Fruit fly (Drosophila melanogaster): ENCODE results near the gene att-ORFB.

The att-ORFB gene

dm6 chr3R:20549855-20550603, 4.2 kb downstream of the att-ORFB start:
- no peak for TF ChIP-seq pan (optimal IDR thresholded peaks at IDR 0.05)
- no peak for TF ChIP-seq Dll (optimal IDR thresholded peaks at IDR 0.05)

DNA sequence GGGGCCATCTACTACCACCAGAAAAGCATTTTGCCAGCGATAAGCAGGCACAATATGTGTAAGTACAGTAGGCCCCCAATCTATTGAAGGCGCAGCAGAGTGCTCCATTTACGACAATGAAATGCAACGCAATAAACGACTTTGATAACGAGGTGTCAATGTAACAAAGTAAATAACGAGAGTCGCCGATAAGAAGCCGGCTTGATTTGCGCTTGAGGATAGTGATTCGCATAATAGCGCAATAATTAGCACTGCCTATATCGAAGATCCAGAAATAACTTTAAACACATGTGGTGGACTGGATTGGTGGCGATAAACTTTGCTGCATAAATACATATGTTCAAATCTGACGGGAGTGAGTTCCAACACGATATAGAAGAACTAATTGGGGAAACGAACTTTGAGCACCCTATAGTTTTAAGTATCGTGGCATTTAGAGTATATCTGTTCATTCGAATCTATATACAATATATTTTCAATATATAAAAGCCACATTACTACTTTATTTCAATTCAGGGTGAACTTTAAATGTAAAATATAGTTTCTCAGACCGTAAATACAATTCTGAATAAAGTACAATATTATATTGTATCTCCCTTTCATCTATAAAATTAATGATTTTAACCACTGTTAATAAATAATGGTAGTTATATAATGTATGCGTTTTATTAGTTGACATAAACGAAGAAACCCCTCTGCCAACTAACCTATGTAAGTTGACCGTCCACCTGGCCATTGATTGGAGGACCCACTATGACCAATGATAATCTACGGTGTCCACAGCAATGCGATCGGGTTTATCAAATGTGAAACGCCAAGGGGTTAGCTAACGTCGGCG, 5.0 kb downstream of the att-ORFB start:
- TF ChIP-seq usp (GFP tag; optimal IDR thresholded peaks at IDR 0.05) (no peak), EcR (GFP tag; optimal IDR thresholded peaks at IDR 0.05) (no peak), psq (optimal IDR thresholded peaks at IDR 0.05) (no peak), pan (optimal IDR thresholded peaks at IDR 0.05) (no peak), CG8478 (optimal IDR thresholded peaks at IDR 0.05) (no peak), Dll (optimal IDR thresholded peaks at IDR 0.05) (no peak)

DNA sequence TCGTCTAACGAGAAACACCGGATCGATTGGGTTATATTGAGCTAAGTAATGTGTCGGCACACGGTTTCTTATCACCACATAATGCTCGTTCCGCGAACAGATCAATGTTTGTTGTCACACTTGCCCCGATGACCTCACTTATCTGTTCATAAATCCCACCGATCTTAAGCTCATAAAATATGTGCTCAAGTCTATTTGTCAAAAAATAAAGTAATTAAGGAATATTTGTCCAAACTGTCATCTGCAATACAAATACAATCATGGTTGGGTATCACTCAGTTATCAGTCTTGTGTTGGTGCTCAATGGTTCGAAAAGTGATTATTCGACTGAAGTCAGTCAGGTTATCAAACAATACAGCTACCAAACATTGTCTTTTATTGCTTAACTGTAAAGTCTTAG, 5.9 kb downstream of the att-ORFB start:
- no peak for TF ChIP-seq EcR (GFP tag; optimal IDR thresholded peaks at IDR 0.05)
- TF ChIP-seq pan (optimal IDR thresholded peaks at IDR 0.05): no peak
- TF ChIP-seq psq (optimal IDR thresholded peaks at IDR 0.05): no peak

DNA sequence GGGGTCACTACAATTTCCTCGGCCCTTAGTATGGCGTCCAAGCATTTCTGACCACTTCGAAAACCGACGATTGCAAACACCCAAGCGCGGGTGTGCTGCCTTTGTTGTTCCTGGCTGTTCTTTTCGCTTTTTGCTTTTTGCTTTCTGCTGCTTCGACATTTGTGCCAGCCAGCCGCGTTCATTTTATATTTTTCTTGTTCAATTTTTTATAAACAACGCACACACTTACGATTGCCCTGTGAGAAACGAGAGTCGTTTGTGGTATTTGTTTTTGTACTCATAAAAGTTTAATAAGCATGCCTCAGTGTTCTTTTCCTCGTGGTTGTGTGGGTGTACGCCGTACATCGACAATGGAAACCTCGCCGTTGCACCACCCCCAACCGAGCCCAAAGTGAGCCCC, 6.4 kb downstream of the att-ORFB start:
- TF ChIP-seq Dll (optimal IDR thresholded peaks at IDR 0.05) (no peak), CG8478 (optimal IDR thresholded peaks at IDR 0.05) (no peak), usp (GFP tag; optimal IDR thresholded peaks at IDR 0.05) (no peak), psq (optimal IDR thresholded peaks at IDR 0.05) (no peak), pan (optimal IDR thresholded peaks at IDR 0.05) (no peak), EcR (GFP tag; optimal IDR thresholded peaks at IDR 0.05) (no peak)

dm6 chr3R:20546662-20547620, 7.3 kb downstream of the att-ORFB start:
- TF ChIP-seq CG8478 (optimal IDR thresholded peaks at IDR 0.05): no peak
- no peak for TF ChIP-seq pan (optimal IDR thresholded peaks at IDR 0.05)
- no peak for TF ChIP-seq Dll (optimal IDR thresholded peaks at IDR 0.05)
- no peak for TF ChIP-seq usp (GFP tag; optimal IDR thresholded peaks at IDR 0.05)
- no peak for TF ChIP-seq EcR (GFP tag; optimal IDR thresholded peaks at IDR 0.05)
- TF ChIP-seq psq (optimal IDR thresholded peaks at IDR 0.05): no peak

dm6 chr3R:20545678-20546077, 8.5 kb downstream of the att-ORFB start:
- TF ChIP-seq usp (GFP tag; optimal IDR thresholded peaks at IDR 0.05) (no peak), Dll (optimal IDR thresholded peaks at IDR 0.05) (no peak), pan (optimal IDR thresholded peaks at IDR 0.05) (no peak), psq (optimal IDR thresholded peaks at IDR 0.05) (no peak), EcR (GFP tag; optimal IDR thresholded peaks at IDR 0.05) (no peak), CG8478 (optimal IDR thresholded peaks at IDR 0.05) (no peak)

DNA sequence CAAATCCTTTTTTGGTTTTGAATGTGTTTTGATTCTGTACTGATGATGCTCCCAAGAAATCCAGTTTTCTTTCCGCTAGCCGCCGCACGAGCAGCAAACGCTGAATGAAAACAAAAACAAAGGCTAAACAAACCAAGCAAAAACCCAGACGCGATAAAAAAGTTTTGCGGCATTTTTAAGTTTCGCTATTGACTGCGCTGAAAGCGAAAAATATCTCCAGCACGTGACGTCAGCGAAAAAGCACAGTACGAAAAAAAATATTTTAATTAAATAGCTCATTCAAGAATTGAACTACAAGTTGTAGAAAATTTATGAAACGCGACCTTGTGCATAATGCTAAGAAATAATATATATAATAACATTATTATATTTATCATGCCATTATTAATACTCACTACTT, 9.2 kb downstream of the att-ORFB start:
- TF ChIP-seq usp (GFP tag; optimal IDR thresholded peaks at IDR 0.05) (no peak), EcR (GFP tag; optimal IDR thresholded peaks at IDR 0.05) (no peak), pan (optimal IDR thresholded peaks at IDR 0.05) (no peak), CG8478 (optimal IDR thresholded peaks at IDR 0.05) (no peak), Dll (optimal IDR thresholded peaks at IDR 0.05) (no peak), psq (optimal IDR thresholded peaks at IDR 0.05) (no peak)

DNA sequence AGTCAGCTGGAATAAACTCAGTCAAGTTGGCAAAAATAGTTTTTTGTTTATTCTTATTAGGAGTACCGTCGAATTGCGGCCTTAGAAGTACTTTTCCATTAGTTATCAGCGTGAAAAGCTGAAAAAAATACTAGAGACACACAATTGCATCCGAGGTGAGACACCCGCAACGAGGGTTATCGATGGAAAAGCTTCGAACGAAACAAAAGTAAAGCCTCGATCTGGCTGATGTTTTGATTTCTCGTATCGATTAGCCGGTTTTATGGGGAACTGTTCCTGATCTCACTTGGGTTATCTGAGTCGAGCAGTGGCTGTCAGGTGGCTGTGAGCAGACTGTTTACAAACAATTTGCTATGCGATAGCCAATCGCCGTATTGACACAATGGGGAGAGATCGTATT, 10.5 kb downstream of the att-ORFB start:
- TF ChIP-seq pan (optimal IDR thresholded peaks at IDR 0.05) (no peak), EcR (GFP tag; optimal IDR thresholded peaks at IDR 0.05) (no peak), CG8478 (optimal IDR thresholded peaks at IDR 0.05) (no peak), psq (optimal IDR thresholded peaks at IDR 0.05) (no peak), Dll (optimal IDR thresholded peaks at IDR 0.05) (no peak), usp (GFP tag; optimal IDR thresholded peaks at IDR 0.05) (no peak)

DNA sequence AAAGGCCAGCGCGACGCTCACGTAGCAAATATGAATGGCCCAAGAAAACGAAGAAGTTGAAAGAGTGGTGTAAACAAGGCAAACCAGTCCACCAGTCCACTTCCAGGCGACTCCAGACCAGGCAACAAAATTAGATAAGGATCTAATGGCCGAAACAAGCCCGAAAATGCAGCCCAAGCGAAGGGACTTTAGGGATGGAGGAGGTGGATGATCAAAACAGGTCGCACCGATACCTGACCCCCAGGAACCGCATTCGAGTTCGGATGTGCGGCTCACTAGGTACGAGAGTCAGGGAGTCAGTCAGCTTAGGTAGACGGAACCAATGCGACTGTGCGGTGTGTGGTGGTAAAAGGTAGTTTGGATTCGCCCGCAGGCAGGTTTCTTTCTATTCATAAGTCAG, 11.0 kb downstream of the att-ORFB start:
- TF ChIP-seq Dll (optimal IDR thresholded peaks at IDR 0.05) (no peak), pan (optimal IDR thresholded peaks at IDR 0.05) (no peak), usp (GFP tag; optimal IDR thresholded peaks at IDR 0.05) (no peak), CG8478 (optimal IDR thresholded peaks at IDR 0.05) (no peak), EcR (GFP tag; optimal IDR thresholded peaks at IDR 0.05) (no peak), psq (optimal IDR thresholded peaks at IDR 0.05) (no peak)

DNA sequence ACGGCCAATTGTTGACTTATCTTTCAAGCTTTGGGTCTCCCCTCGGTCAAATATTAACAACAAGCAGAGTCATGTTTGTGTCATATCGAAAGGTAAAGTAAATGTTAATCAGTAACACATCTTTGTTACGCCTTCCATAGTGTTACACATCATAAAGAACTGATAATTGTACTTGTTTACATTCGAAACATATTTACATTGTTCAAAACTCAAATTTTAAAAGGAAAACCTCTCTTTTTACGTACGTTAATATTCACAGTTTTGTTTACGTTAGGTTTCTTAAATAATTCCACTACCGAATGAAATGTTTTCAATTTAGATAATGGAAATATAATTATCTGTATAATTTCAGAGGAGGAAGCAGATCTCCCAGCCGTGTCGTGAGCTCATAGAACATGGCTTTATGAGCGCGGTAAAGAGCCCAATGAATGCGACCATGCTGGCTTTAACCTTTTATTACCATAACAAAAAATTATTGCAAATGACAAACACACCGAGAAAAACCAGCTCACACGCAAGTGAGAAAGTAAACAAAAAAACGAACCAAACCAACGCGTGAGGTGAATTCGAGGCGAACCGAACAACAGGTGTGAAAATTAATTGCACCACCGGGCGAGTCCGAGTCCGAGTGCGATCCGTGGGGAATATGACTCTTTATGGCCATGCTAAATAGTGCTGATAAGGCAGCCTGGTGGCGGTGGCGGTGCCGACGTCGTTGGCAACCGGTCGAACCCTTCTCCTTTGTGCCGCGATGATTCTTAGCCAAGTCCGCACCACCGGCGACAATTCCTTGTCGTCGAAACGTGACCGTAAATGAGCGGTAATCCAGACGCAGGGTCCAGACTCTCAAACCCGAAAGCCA, 11.7 kb downstream of the att-ORFB start:
- TF ChIP-seq EcR (GFP tag; optimal IDR thresholded peaks at IDR 0.05) (no peak), psq (optimal IDR thresholded peaks at IDR 0.05) (no peak), pan (optimal IDR thresholded peaks at IDR 0.05) (no peak)

DNA sequence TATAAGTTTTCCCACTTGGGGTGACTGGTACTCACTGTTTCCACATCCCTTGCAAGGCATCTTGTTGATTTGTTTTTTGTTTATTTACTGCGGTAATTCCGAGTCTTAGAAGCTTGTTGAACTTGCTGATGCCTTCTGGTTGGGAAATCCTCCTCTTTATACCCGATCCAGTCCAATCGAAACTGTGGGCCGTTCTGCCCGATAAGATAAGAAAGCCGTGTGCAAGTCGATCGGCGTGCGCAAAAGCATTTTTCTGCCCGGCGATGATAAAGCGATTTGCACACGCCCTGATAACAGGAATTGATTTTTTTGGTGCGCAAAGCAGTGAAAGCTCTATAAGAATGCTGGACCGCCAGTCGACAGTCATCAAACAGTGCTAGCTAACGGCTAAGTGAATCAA, 19.6 kb downstream of the att-ORFB start, which contains the start of the genes MtnE and MtnD:
Gene MtnE, minus strand, starts transcription at position 130 of the 400 bp plus-strand sequence.
Gene MtnD, plus strand, starts transcription at position 388 of the 400 bp plus-strand sequence.
- TF ChIP-seq Dll (optimal IDR thresholded peaks at IDR 0.05) (no peak), usp (GFP tag; optimal IDR thresholded peaks at IDR 0.05) (no peak), EcR (GFP tag; optimal IDR thresholded peaks at IDR 0.05) (no peak), psq (optimal IDR thresholded peaks at IDR 0.05) (no peak), pan (optimal IDR thresholded peaks at IDR 0.05) (no peak), CG8478 (optimal IDR thresholded peaks at IDR 0.05) (no peak)
